Worm (Caenorhabditis elegans): Measurements from ENCODE around the gene unc-33.

- TF ChIP-seq C04F5.9 (tag; optimal IDR thresholded peaks at IDR 0.05) = no peak
- no peak for TF ChIP-seq lin-39 (tag; optimal IDR thresholded peaks at IDR 0.05)
- no peak for TF ChIP-seq efl-3 (GFP tag; optimal IDR thresholded peaks at IDR 0.05)
- no peak for TF ChIP-seq lin-15B (tag; optimal IDR thresholded peaks at IDR 0.05)
- TF ChIP-seq nhr-237 (tag; optimal IDR thresholded peaks at IDR 0.05) = no peak
- no peak for TF ChIP-seq jun-1 (tag; optimal IDR thresholded peaks at IDR 0.05)
Observed at ce11 chrIV:3497909-3498308, 18.8 kb upstream of the unc-33 start, which contains the start of gene ceh-53.

All from whole organism, L1 larva.